Fruit fly (Drosophila melanogaster) whole organism, embryonic: ENCODE measurements around the gene alien.
A peak's percentile ranks its signal among the peaks of the same experiment; 100 is the strongest.

ENCODE experiments used
- Awh ChIP-seq: fragments of 200-800 bp; sonication (Bioruptor generic); IDR thresholded peaks from 2 replicates; pipeline ENCODE4, ENCODE4 v1.3.6; 2022; ENCODE audit warnings: missing biosample characterization, missing genetic modification characterization
- BtbVII ChIP-seq: fragments of 200-800 bp; sonication (Bioruptor generic); optimal IDR thresholded peaks from 3 replicates; lab custom pipeline; 2017; ENCODE audit warnings: missing biosample characterization, mild to moderate bottlenecking, missing genetic modification characterization
- CG10147 ChIP-seq: fragments of 200-800 bp; sonication (Bioruptor generic); optimal IDR thresholded peaks from 2 replicates; lab custom pipeline; 2019; ENCODE audit warnings: missing biosample characterization, mild to moderate bottlenecking, missing genetic modification characterization, moderate library complexity
- CG1024 ChIP-seq: fragments of 200-800 bp; sonication (Bioruptor generic); IDR thresholded peaks from 2 replicates; pipeline ENCODE4 v1.3.6; 2022; ENCODE audit warnings: missing biosample characterization, missing genetic modification characterization
- CG10274 ChIP-seq: fragments of 200-800 bp; sonication (Bioruptor generic); optimal IDR thresholded peaks from 3 replicates; lab custom pipeline; 2017; ENCODE audit warnings: missing biosample characterization, mild to moderate bottlenecking, missing genetic modification characterization
- CG10543 ChIP-seq: fragments of 200-800 bp; sonication (Bioruptor generic); optimal IDR thresholded peaks from 3 replicates; lab custom pipeline; 2017; ENCODE audit warnings: missing biosample characterization, mild to moderate bottlenecking, missing genetic modification characterization, moderate library complexity
- CG10565 ChIP-seq: fragments of 200-800 bp; sonication (Bioruptor generic); optimal IDR thresholded peaks from 3 replicates; lab custom pipeline; 2016; ENCODE audit warnings: missing biosample characterization, mild to moderate bottlenecking, missing genetic modification characterization
- CG13624 ChIP-seq: fragments of 200-800 bp; sonication (Bioruptor generic); optimal IDR thresholded peaks from 2 replicates; lab custom pipeline; 2016; ENCODE audit warnings: missing biosample characterization, missing genetic modification characterization
- CG15073 ChIP-seq: fragments of 200-800 bp; sonication (Bioruptor generic); optimal IDR thresholded peaks from 2 replicates; lab custom pipeline; 2016; ENCODE audit warnings: missing biosample characterization, missing genetic modification characterization
- CG1647 ChIP-seq: fragments of 200-800 bp; sonication (Bioruptor generic); optimal IDR thresholded peaks from 3 replicates; lab custom pipeline; 2016; ENCODE audit warnings: missing biosample characterization, missing genetic modification characterization
- CG17361 ChIP-seq: fragments of 200-800 bp; sonication (Bioruptor generic); IDR thresholded peaks from 3 replicates; pipeline ENCODE4 v1.3.6; 2022; ENCODE audit warnings: missing biosample characterization, missing genetic modification characterization
- CG18476 ChIP-seq: fragments of 200-800 bp; sonication (Bioruptor generic); optimal IDR thresholded peaks from 2 replicates; lab custom pipeline; 2016; ENCODE audit warnings: missing biosample characterization, mild to moderate bottlenecking, missing genetic modification characterization
- CG2712 ChIP-seq: fragments of 200-800 bp; optimal IDR thresholded peaks from 3 replicates; lab custom pipeline; 2019; ENCODE audit warnings: missing biosample characterization, mild to moderate bottlenecking, missing genetic modification characterization, moderate library complexity
- CG3995 ChIP-seq: fragments of 200-800 bp; sonication (Bioruptor generic); optimal IDR thresholded peaks from 3 replicates; lab custom pipeline; 2016; ENCODE audit warnings: missing biosample characterization, missing genetic modification characterization
- CG4424 ChIP-seq: fragments of 200-800 bp; sonication (Bioruptor generic); optimal IDR thresholded peaks from 3 replicates; lab custom pipeline; 2016; ENCODE audit warnings: missing biosample characterization, missing genetic modification characterization
- CG5953 ChIP-seq: fragments of 200-800 bp; sonication (Bioruptor generic); IDR thresholded peaks from 2 replicates; pipeline ENCODE4 v1.3.6; 2022; ENCODE audit warnings: missing biosample characterization, missing genetic modification characterization
- CG6765 ChIP-seq: fragments of 200-800 bp; sonication (Bioruptor generic); optimal IDR thresholded peaks from 3 replicates; lab custom pipeline; 2017; ENCODE audit warnings: missing biosample characterization, mild to moderate bottlenecking, missing genetic modification characterization
- CG7745 ChIP-seq: fragments of 200-800 bp; sonication (Bioruptor generic); optimal IDR thresholded peaks from 2 replicates; lab custom pipeline; 2018; ENCODE audit warnings: missing biosample characterization, mild to moderate bottlenecking, missing genetic modification characterization, moderate library complexity
- CG7786 ChIP-seq: fragments of 200-800 bp; sonication (Bioruptor generic); optimal IDR thresholded peaks from 2 replicates; lab custom pipeline; 2016; ENCODE audit warnings: missing biosample characterization, missing genetic modification characterization
- CG8765 ChIP-seq: fragments of 200-800 bp; sonication (Bioruptor generic); IDR thresholded peaks from 2 replicates; pipeline ENCODE4 v1.3.6; 2022; ENCODE audit warnings: missing biosample characterization, missing genetic modification characterization
- ERR ChIP-seq: fragments of 200-800 bp; sonication (Bioruptor generic); optimal IDR thresholded peaks from 2 replicates; lab custom pipeline; 2016; ENCODE audit warnings: missing biosample characterization, missing genetic modification characterization
- Fer1 ChIP-seq: fragments of 200-800 bp; sonication (Bioruptor generic); optimal IDR thresholded peaks from 2 replicates; lab custom pipeline; 2017; ENCODE audit warnings: missing biosample characterization, mild to moderate bottlenecking, missing genetic modification characterization
- Jarid2 ChIP-seq: fragments of 200-800 bp; sonication (Bioruptor generic); optimal IDR thresholded peaks from 3 replicates; lab custom pipeline; 2017; ENCODE audit warnings: mild to moderate bottlenecking, missing biosample characterization, missing genetic modification reagents, missing genetic modification characterization
- Meics ChIP-seq: fragments of 200-800 bp; sonication (Bioruptor generic); optimal IDR thresholded peaks from 2 replicates; lab custom pipeline; 2017; ENCODE audit warnings: missing biosample characterization, mild to moderate bottlenecking, missing genetic modification characterization
- NC2β ChIP-seq: fragments of 200-800 bp; sonication (Bioruptor generic); optimal IDR thresholded peaks from 2 replicates; lab custom pipeline; 2016; ENCODE audit warnings: missing biosample characterization, missing genetic modification characterization
- Optix ChIP-seq: fragments of 200-800 bp; sonication (Bioruptor generic); IDR thresholded peaks from 3 replicates; pipeline ENCODE4 v1.3.6; 2022; ENCODE audit warnings: missing biosample characterization, missing genetic modification characterization
- Poxn ChIP-seq: fragments of 200-800 bp; sonication (Bioruptor generic); IDR thresholded peaks from 2 replicates; pipeline ENCODE4 v1.3.6; 2022; ENCODE audit warnings: missing biosample characterization, missing genetic modification characterization
- Tbp ChIP-seq: fragments of >200 bp; optimal IDR thresholded peaks from 2 replicates; lab custom pipeline; 2018; ENCODE audit warnings: missing biosample characterization, missing genetic modification characterization
- Trl ChIP-seq, 3 experiments: fragments of >200 bp in 2 of 3; fragments of 200-800 bp in 1 of 3; sonication (Bioruptor generic) in 1 of 3; optimal IDR thresholded peaks; 2 replicates in 1 of 3; 3 replicates in 2 of 3; lab custom pipeline; 2016 to 2017; ENCODE audit warnings: missing biosample characterization in 1 of 3, missing genetic modification characterization in 1 of 3
- chinmo ChIP-seq: fragments of 200-800 bp; sonication (Bioruptor generic); IDR thresholded peaks from 4 replicates; pipeline ENCODE4 v1.3.6; 2022; ENCODE audit warnings: missing biosample characterization, missing genetic modification characterization; ENCODE audit not compliant: partially characterized antibody
- chm ChIP-seq: fragments of 200-800 bp; sonication (Bioruptor generic); IDR thresholded peaks from 2 replicates; pipeline ENCODE4 v1.3.6; 2022; ENCODE audit warnings: missing biosample characterization, missing genetic modification characterization
- corto ChIP-seq: fragments of 200-800 bp; sonication (Bioruptor generic); optimal IDR thresholded peaks from 2 replicates; lab custom pipeline; 2016; ENCODE audit warnings: missing biosample characterization, mild to moderate bottlenecking, missing genetic modification characterization, moderate library complexity
- crp ChIP-seq, 2 experiments: fragments of 200-800 bp; sonication (Bioruptor generic); optimal IDR thresholded peaks; 2 replicates in 1 of 2; 3 replicates in 1 of 2; lab custom pipeline; 2017; ENCODE audit warnings: missing biosample characterization in 2 of 2, missing genetic modification characterization in 2 of 2, mild to moderate bottlenecking in 1 of 2, moderate library complexity in 1 of 2
- da ChIP-seq: fragments of 200-800 bp; sonication (Bioruptor generic); optimal IDR thresholded peaks from 2 replicates; lab custom pipeline; 2016; ENCODE audit warnings: missing biosample characterization, missing genetic modification characterization
- eve ChIP-seq, 2 experiments: fragments of >200 bp; optimal IDR thresholded peaks; 2 replicates each; lab custom pipeline; 2017; ENCODE audit warnings: missing biosample characterization in 2 of 2, missing genetic modification characterization in 2 of 2
- gcm ChIP-seq: fragments of 200-800 bp; sonication (Bioruptor generic); optimal IDR thresholded peaks from 2 replicates; lab custom pipeline; 2019; ENCODE audit warnings: missing biosample characterization, mild to moderate bottlenecking, missing genetic modification characterization, moderate library complexity
- grn ChIP-seq: fragments of 200-800 bp; sonication (Bioruptor generic); optimal IDR thresholded peaks from 3 replicates; lab custom pipeline; 2017; ENCODE audit warnings: missing biosample characterization, missing genetic modification characterization
- gro ChIP-seq: fragments of 200-800 bp; sonication (Bioruptor generic); optimal IDR thresholded peaks from 2 replicates; lab custom pipeline; 2016; ENCODE audit warnings: missing biosample characterization, missing genetic modification characterization
- gt ChIP-seq: fragments of 200-800 bp; sonication (Bioruptor generic); IDR thresholded peaks from 2 replicates; pipeline ENCODE4 v1.3.6; 2022; ENCODE audit warnings: missing biosample characterization, missing genetic modification characterization
- hb ChIP-seq: fragments of 200-800 bp; sonication (Bioruptor generic); IDR thresholded peaks from 3 replicates; pipeline ENCODE4 v1.3.6; 2022; ENCODE audit warnings: missing biosample characterization, missing genetic modification characterization; ENCODE audit not compliant: partially characterized antibody
- sc ChIP-seq, 3 experiments: fragments of >200 bp in 2 of 3; fragments of 200-800 bp in 1 of 3; sonication (Bioruptor generic) in 1 of 3; optimal IDR thresholded peaks; 2 replicates in 2 of 3; 3 replicates in 1 of 3; lab custom pipeline; 2017; ENCODE audit warnings: mild to moderate bottlenecking in 1 of 3, missing biosample characterization in 1 of 3, missing genetic modification characterization in 1 of 3, missing genetic modification reagents in 1 of 3
- sob ChIP-seq: fragments of 200-800 bp; sonication (Bioruptor generic); IDR thresholded peaks from 2 replicates; pipeline ENCODE4 v1.3.6; 2022; ENCODE audit warnings: missing biosample characterization, missing genetic modification characterization
- stc ChIP-seq: fragments of 200-800 bp; sonication (Bioruptor generic); IDR thresholded peaks from 2 replicates; pipeline ENCODE4 v1.3.6; 2022; ENCODE audit warnings: missing biosample characterization, missing genetic modification characterization
- tgo ChIP-seq: fragments of 200-800 bp; sonication (Bioruptor generic); IDR thresholded peaks from 3 replicates; pipeline ENCODE4 v1.3.6; 2022; ENCODE audit warnings: missing biosample characterization, missing genetic modification characterization
- toy ChIP-seq: fragments of 200-800 bp; sonication (Bioruptor generic); IDR thresholded peaks from 2 replicates; pipeline ENCODE4 v1.3.6; 2022; ENCODE audit warnings: missing biosample characterization, missing genetic modification characterization
- trem ChIP-seq: fragments of 200-800 bp; optimal IDR thresholded peaks from 3 replicates; lab custom pipeline; 2019; ENCODE audit warnings: missing biosample characterization, mild to moderate bottlenecking, missing genetic modification characterization, moderate library complexity
- tup ChIP-seq: fragments of 200-800 bp; sonication (Bioruptor generic); optimal IDR thresholded peaks from 2 replicates; lab custom pipeline; 2016; ENCODE audit warnings: missing biosample characterization, mild to moderate bottlenecking, missing genetic modification characterization, moderate library complexity
- zen2 ChIP-seq: fragments of 200-800 bp; sonication (Bioruptor generic); IDR thresholded peaks from 3 replicates; pipeline ENCODE4 v1.3.6; 2022; ENCODE audit warnings: missing biosample characterization, missing genetic modification characterization; ENCODE audit not compliant: partially characterized antibody

alien gene

dm6 chr2L:8951184-8951934 is 45.8 kb downstream of the alien start, which contains the start of gene C1GalTA (continued):
- TF ChIP-seq CG10543 (peak; percentile 95), gcm (GFP tag; lab: Kevin White, UChicago) (peak; percentile 99), Poxn (GFP tag; lab: Robert Waterston, UW) (peak; percentile 79), toy (GFP tag; lab: Robert Waterston, UW) (peak; percentile 90), gt (GFP tag; lab: Robert Waterston, UW) (peak; percentile 80; the same call in 1 of the 2 replicates), Fer1 (GFP tag; lab: Kevin White, UChicago) (peak; percentile 98), Awh (GFP tag; lab: Robert Waterston, UW) (peak; percentile 95), CG1024 (GFP tag; lab: Robert Waterston, UW) (peak; percentile 76), Meics (GFP tag; lab: Kevin White, UChicago) (peak; percentile 99), stc (GFP tag; lab: Robert Waterston, UW) (peak; percentile 96), trem (tag; lab: Kevin White, UChicago) (peak; percentile 97), zen2 (GFP tag; lab: Robert Waterston, UW) (no peak), CG7745 (tag; lab: Kevin White, UChicago) (peak; percentile 35), sob (GFP tag; lab: Robert Waterston, UW) (peak; percentile 95), CG10274 (GFP tag; lab: Kevin White, UChicago) (peak; percentile 86), CG5953 (GFP tag; lab: Robert Waterston, UW) (peak; percentile 84; the same call in 1 of the 2 replicates), Jarid2 (GFP tag; lab: Kevin White, UChicago) (peak; percentile 89), crp (GFP tag; optimal IDR thresholded peaks at IDR 0.05; lab: Kevin White, UChicago) (peak in 1 of 2 experiments; percentile 66), ERR (GFP tag; lab: Kevin White, UChicago) (peak; percentile 60), da (GFP tag; lab: Kevin White, UChicago) (no peak), CG15073 (GFP tag; lab: Kevin White, UChicago) (peak; percentile 35), CG1647 (GFP tag; lab: Kevin White, UChicago) (peak; percentile 36), CG13624 (GFP tag; lab: Kevin White, UChicago) (peak; percentile 61), Trl (optimal IDR thresholded peaks at IDR 0.05; lab: Kevin White, UChicago) (peak; percentile 79 to 92), Trl (GFP tag; optimal IDR thresholded peaks at IDR 0.05; lab: Kevin White, UChicago) (peak; percentile 67), corto (GFP tag; lab: Kevin White, UChicago) (peak; percentile 59), CG10565 (GFP tag; lab: Kevin White, UChicago) (peak; percentile 26), grn (peak; percentile 64), CG8765 (GFP tag; lab: Robert Waterston, UW) (peak; percentile 83), Optix (GFP tag; lab: Robert Waterston, UW) (0 out of 3 replicates have a peak, but pooled peaks have one; percentile 62), CG6765 (GFP tag; lab: Kevin White, UChicago) (peak; percentile 98), CG7786 (GFP tag; lab: Kevin White, UChicago) (peak; percentile 37), chinmo (no peak), gro (peak; percentile 63), CG10147 (GFP tag; lab: Kevin White, UChicago) (peak; percentile 99), chm (GFP tag; lab: Robert Waterston, UW) (peak; percentile 92), sc (optimal IDR thresholded peaks at IDR 0.05; lab: Kevin White, UChicago) (no peak), sc (GFP tag; optimal IDR thresholded peaks at IDR 0.05; lab: Kevin White, UChicago) (peak; percentile 97), CG2712 (peak; percentile 100), Tbp (GFP tag; lab: Kevin White, UChicago) (no peak), CG3995 (GFP tag; lab: Kevin White, UChicago) (peak; percentile 43), CG17361 (GFP tag; lab: Robert Waterston, UW) (peak; percentile 100), hb (GFP tag; lab: Robert Waterston, UW) (no peak), CG4424 (GFP tag; lab: Kevin White, UChicago) (peak; percentile 96), CG18476 (GFP tag; lab: Kevin White, UChicago) (peak; percentile 87), NC2β (GFP tag; lab: Kevin White, UChicago) (no peak), tup (GFP tag; lab: Kevin White, UChicago) (peak; percentile 28), tgo (GFP tag; lab: Robert Waterston, UW) (peak; percentile 98), eve (GFP tag; optimal IDR thresholded peaks at IDR 0.05; lab: Kevin White, UChicago) (peak in 1 of 2 experiments; percentile 78), BtbVII (peak; percentile 98)
